Worm (Caenorhabditis elegans) whole organism, L4 larva: ENCODE data around the gene nlp-76.
A peak's percentile ranks its signal among the peaks of the same experiment; 100 is the strongest.

Experiments used
- D1046.2 ChIP-seq: fragments of 200-800 bp; sonication (Bioruptor generic); IDR thresholded peaks from 2 replicates; pipeline ENCODE4 v1.3.6; 2022; ENCODE audit warnings: missing genetic modification characterization, missing compliant biosample characterization
- F10B5.3 ChIP-seq: sonication (generic microtip); optimal IDR thresholded peaks from 2 replicates; lab custom pipeline; 2016; ENCODE audit warnings: mild to moderate bottlenecking, missing genetic modification characterization, missing compliant biosample characterization
- F26F4.8 ChIP-seq: fragments of 200-800 bp; sonication (Bioruptor generic); conservative IDR thresholded peaks from 2 replicates; pipeline ENCODE4 v1.3.6; 2022; ENCODE audit warnings: missing genetic modification characterization, missing compliant biosample characterization
- F37D6.2 ChIP-seq: sonication (generic microtip); optimal IDR thresholded peaks from 2 replicates; lab custom pipeline; 2016; ENCODE audit warnings: mild to moderate bottlenecking, missing genetic modification characterization, missing compliant biosample characterization
- F49E8.2 ChIP-seq: sonication (generic microtip); optimal IDR thresholded peaks from 2 replicates; lab custom pipeline; 2016; ENCODE audit warnings: missing compliant biosample characterization, mild to moderate bottlenecking, missing genetic modification characterization, borderline replicate concordance
- T20F7.1 ChIP-seq: fragments of 200-800 bp; sonication (Bioruptor generic); optimal IDR thresholded peaks from 2 replicates; lab custom pipeline; 2018; ENCODE audit warnings: mild to moderate bottlenecking, missing genetic modification characterization, missing compliant biosample characterization
- T26A8.4 ChIP-seq: fragments of 200-800 bp; sonication (Bioruptor generic); IDR thresholded peaks from 2 replicates; pipeline ENCODE4 v1.3.6; 2022; ENCODE audit warnings: missing genetic modification characterization, missing compliant biosample characterization
- Y48G9A.11 ChIP-seq: fragments of 200-800 bp; sonication (Bioruptor generic); IDR thresholded peaks from 2 replicates; pipeline ENCODE4 v1.3.6; 2022; ENCODE audit warnings: missing genetic modification reagents, missing genetic modification characterization, missing compliant biosample characterization
- Y5F2A.4 ChIP-seq: fragments of 200-800 bp; sonication (Bioruptor generic); optimal IDR thresholded peaks from 2 replicates; lab custom pipeline; 2018; ENCODE audit warnings: mild to moderate bottlenecking, missing genetic modification characterization, missing compliant biosample characterization
- aly-2 ChIP-seq: sonication (generic microtip); optimal IDR thresholded peaks from 2 replicates; lab custom pipeline; 2018; ENCODE audit warnings: missing biosample characterization, missing genetic modification characterization
- ama-1 ChIP-seq: fragments of 150-350 bp; optimal IDR thresholded peaks from 2 replicates; lab custom pipeline; 2014; ENCODE audit warnings: inconsistent platforms, mixed read lengths
- attf-4 ChIP-seq: sonication (generic microtip); optimal IDR thresholded peaks from 3 replicates; lab custom pipeline; 2017; ENCODE audit warnings: missing biosample characterization, missing genetic modification characterization
- ceh-32 ChIP-seq: sonication (generic microtip); optimal IDR thresholded peaks from 2 replicates; lab custom pipeline; 2016; ENCODE audit warnings: mild to moderate bottlenecking, missing genetic modification characterization, missing compliant biosample characterization; ENCODE audit not compliant: poor library complexity
- daf-12 ChIP-seq: fragments of 150-350 bp; optimal IDR thresholded peaks from 2 replicates; lab custom pipeline; 2014; ENCODE audit warnings: missing biosample characterization, missing genetic modification reagents, missing genetic modification characterization
- daf-16 ChIP-seq, 3 experiments: sonication (generic microtip); optimal IDR thresholded peaks; 2 replicates each; lab custom pipeline; 2016 to 2017; ENCODE audit warnings: missing genetic modification characterization in 3 of 3, missing genetic modification reagents in 3 of 3, mild to moderate bottlenecking in 2 of 3, missing compliant biosample characterization in 2 of 3, missing biosample characterization in 1 of 3, moderate library complexity in 1 of 3
- daf-19 ChIP-seq: fragments of 200-800 bp; sonication (Bioruptor generic); conservative IDR thresholded peaks from 2 replicates; pipeline ENCODE4 v1.3.6; 2022; ENCODE audit warnings: missing genetic modification characterization, missing compliant biosample characterization
- duxl-1 ChIP-seq: sonication (generic microtip); optimal IDR thresholded peaks from 2 replicates; lab custom pipeline; 2016; ENCODE audit warnings: mild to moderate bottlenecking, missing genetic modification characterization, moderate library complexity, missing compliant biosample characterization; ENCODE audit not compliant: poor library complexity
- dve-1 ChIP-seq: sonication (generic microtip); optimal IDR thresholded peaks from 2 replicates; lab custom pipeline; 2017; ENCODE audit warnings: antibody characterized with exemption, mild to moderate bottlenecking, missing genetic modification characterization, missing compliant biosample characterization; ENCODE audit not compliant: insufficient read depth
- egl-43 ChIP-seq: fragments of 200-800 bp; sonication (Bioruptor generic); IDR thresholded peaks from 2 replicates; pipeline ENCODE4 v1.3.6; 2022; ENCODE audit warnings: missing genetic modification reagents, missing genetic modification characterization, missing compliant biosample characterization
- gei-8 ChIP-seq: fragments of 200-800 bp; sonication (Bioruptor generic); optimal IDR thresholded peaks from 2 replicates; lab custom pipeline; 2018; ENCODE audit warnings: mild to moderate bottlenecking, missing genetic modification characterization, missing compliant biosample characterization
- hif-1 ChIP-seq, 2 experiments: sonication (generic microtip); optimal IDR thresholded peaks; 2 replicates each; lab custom pipeline; 2016 to 2017; ENCODE audit warnings: missing compliant biosample characterization in 2 of 2, missing genetic modification characterization in 2 of 2, missing genetic modification reagents in 2 of 2, missing genotype in 2 of 2, mild to moderate bottlenecking in 1 of 2
- hlh-11 ChIP-seq: fragments of 200-800 bp; sonication (Bioruptor generic); optimal IDR thresholded peaks from 2 replicates; lab custom pipeline; 2018; ENCODE audit warnings: mild to moderate bottlenecking, missing genetic modification characterization, missing compliant biosample characterization
- hlh-30 ChIP-seq: sonication (generic microtip); optimal IDR thresholded peaks from 2 replicates; lab custom pipeline; 2017; ENCODE audit warnings: antibody characterized with exemption, mild to moderate bottlenecking, missing genetic modification characterization, missing compliant biosample characterization; ENCODE audit not compliant: insufficient read depth
- hmg-1.1 ChIP-seq: fragments of 200-800 bp; sonication (Bioruptor generic); IDR thresholded peaks from 2 replicates; pipeline ENCODE4 v1.3.6; 2022; ENCODE audit warnings: missing genetic modification reagents, missing genetic modification characterization, missing compliant biosample characterization
- lin-38 ChIP-seq: fragments of 200-800 bp; sonication (Bioruptor generic); IDR thresholded peaks from 2 replicates; pipeline ENCODE4 v1.3.6; 2022; ENCODE audit warnings: missing genetic modification reagents, missing genetic modification characterization, missing compliant biosample characterization
- lsy-2 ChIP-seq, 2 experiments: fragments of 150-350 bp in 1 of 2; sonication (generic microtip) in 1 of 2; optimal IDR thresholded peaks; 2 replicates each; lab custom pipeline; 2014 to 2017; ENCODE audit warnings: missing biosample characterization in 2 of 2, missing genetic modification characterization in 2 of 2
- madf-5 ChIP-seq, 2 experiments: fragments of 200-800 bp; sonication (Bioruptor generic); IDR thresholded peaks; 2 replicates each; pipeline ENCODE4 v1.3.6; 2022; ENCODE audit warnings: missing compliant biosample characterization in 2 of 2, missing genetic modification characterization in 2 of 2
- mdl-1 ChIP-seq, 2 experiments: fragments of 150-350 bp in 1 of 2; sonication (generic microtip) in 1 of 2; optimal IDR thresholded peaks; 2 replicates each; lab custom pipeline; 2014 to 2017; ENCODE audit warnings: missing biosample characterization in 2 of 2, missing genetic modification characterization in 2 of 2
- mep-1 ChIP-seq: fragments of 150-350 bp; sonication (generic microtip); optimal IDR thresholded peaks from 3 replicates; lab custom pipeline; 2014; ENCODE audit warnings: missing biosample characterization, missing genetic modification characterization
- mes-2 ChIP-seq: sonication (generic microtip); optimal IDR thresholded peaks from 2 replicates; lab custom pipeline; 2016; ENCODE audit warnings: missing genotype, mild to moderate bottlenecking, missing genetic modification characterization, missing compliant biosample characterization; ENCODE audit not compliant: poor library complexity, severe bottlenecking
- mxl-3 ChIP-seq: fragments of 200-800 bp; sonication (Bioruptor generic); optimal IDR thresholded peaks from 2 replicates; lab custom pipeline; 2018; ENCODE audit warnings: mild to moderate bottlenecking, missing genetic modification characterization, missing compliant biosample characterization
- nhr-10 ChIP-seq: fragments of 150-350 bp; optimal IDR thresholded peaks from 2 replicates; lab custom pipeline; 2014; ENCODE audit warnings: missing biosample characterization, missing genetic modification characterization
- nhr-102 ChIP-seq: sonication (generic microtip); optimal IDR thresholded peaks from 2 replicates; lab custom pipeline; 2016; ENCODE audit warnings: mild to moderate bottlenecking, missing genetic modification characterization, moderate library complexity, missing compliant biosample characterization
- nhr-111 ChIP-seq: fragments of 200-800 bp; sonication (Bioruptor generic); optimal IDR thresholded peaks from 2 replicates; lab custom pipeline; 2018; ENCODE audit warnings: mild to moderate bottlenecking, missing genetic modification characterization, missing compliant biosample characterization
- nhr-28 ChIP-seq: fragments of 150-350 bp; optimal IDR thresholded peaks from 2 replicates; lab custom pipeline; 2014; ENCODE audit warnings: missing biosample characterization, missing genetic modification characterization
- nhr-42 ChIP-seq: fragments of 200-800 bp; sonication (Bioruptor generic); IDR thresholded peaks from 2 replicates; pipeline ENCODE4 v1.3.6; 2022; ENCODE audit warnings: missing genetic modification characterization, missing compliant biosample characterization
- nhr-48 ChIP-seq: sonication (generic microtip); optimal IDR thresholded peaks from 2 replicates; lab custom pipeline; 2016; ENCODE audit warnings: mild to moderate bottlenecking, missing genetic modification characterization, missing compliant biosample characterization
- nhr-77 ChIP-seq: fragments of 150-350 bp; optimal IDR thresholded peaks from 2 replicates; lab custom pipeline; 2014; ENCODE audit warnings: missing biosample characterization, missing genetic modification characterization
- pqm-1 ChIP-seq: sonication (generic microtip); optimal IDR thresholded peaks from 2 replicates; lab custom pipeline; 2017; ENCODE audit warnings: missing biosample characterization, missing genetic modification characterization
- rbr-2 ChIP-seq: sonication (generic microtip); optimal IDR thresholded peaks from 2 replicates; lab custom pipeline; 2016; ENCODE audit warnings: missing genotype, missing genetic modification characterization, missing compliant biosample characterization
- set-16 ChIP-seq: fragments of 200-800 bp; sonication (Bioruptor generic); IDR thresholded peaks from 2 replicates; pipeline ENCODE4 v1.3.6; 2022; ENCODE audit warnings: missing genetic modification reagents, missing genetic modification characterization, missing compliant biosample characterization
- snpc-1.2 ChIP-seq: fragments of 200-800 bp; sonication (Bioruptor generic); IDR thresholded peaks from 2 replicates; pipeline ENCODE4 v1.3.6; 2022; ENCODE audit warnings: missing genetic modification reagents, missing genetic modification characterization, missing compliant biosample characterization
- spr-1 ChIP-seq: sonication (generic microtip); optimal IDR thresholded peaks from 2 replicates; lab custom pipeline; 2016; ENCODE audit warnings: mild to moderate bottlenecking, missing genetic modification characterization, missing compliant biosample characterization
- spr-3 ChIP-seq: fragments of 200-800 bp; sonication (Bioruptor generic); optimal IDR thresholded peaks from 2 replicates; lab custom pipeline; 2018; ENCODE audit warnings: mild to moderate bottlenecking, missing genetic modification characterization, missing compliant biosample characterization
- tag-97 ChIP-seq: fragments of 200-800 bp; sonication (Bioruptor generic); IDR thresholded peaks from 2 replicates; pipeline ENCODE4 v1.3.6; 2022; ENCODE audit warnings: missing genetic modification characterization, missing compliant biosample characterization
- tra-1 ChIP-seq: fragments of 200-800 bp; sonication (Bioruptor generic); IDR thresholded peaks from 2 replicates; pipeline ENCODE4 v1.3.6; 2022; ENCODE audit warnings: missing genetic modification reagents, missing genetic modification characterization, missing compliant biosample characterization

nlp-76 gene

DNA sequence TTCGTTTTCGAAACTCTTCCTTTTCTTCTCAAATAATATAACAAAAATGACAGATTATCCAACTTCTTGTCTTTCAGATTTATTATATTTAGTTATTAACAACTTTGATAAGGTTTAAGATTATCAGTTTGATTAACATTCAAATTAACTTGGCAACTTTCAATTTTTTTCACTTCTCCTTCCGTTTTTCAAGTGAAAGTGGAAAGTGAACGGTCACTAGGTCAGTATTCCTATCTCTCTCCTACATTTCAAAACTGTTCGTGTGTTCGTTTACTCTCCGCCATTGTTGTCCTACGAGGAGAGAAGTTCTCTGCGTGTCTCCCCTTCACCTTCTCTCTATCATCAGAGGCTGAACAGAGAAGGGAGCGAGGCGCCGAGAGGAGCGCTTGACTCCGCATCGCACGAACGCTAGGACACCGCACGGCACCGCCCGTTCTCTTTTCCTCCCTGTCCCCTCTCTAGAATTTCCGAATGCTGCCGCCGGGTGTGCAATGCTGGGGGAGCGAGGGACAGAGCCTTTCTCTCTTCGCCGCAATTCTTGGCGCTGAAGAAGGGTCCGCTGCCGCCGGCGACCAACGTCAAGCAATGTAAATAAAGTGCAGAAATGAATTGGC lies 7.2 kb downstream of the nlp-76 start (continued):
- no peak for TF ChIP-seq Y5F2A.4 (GFP tag; lab: Kevin White, UChicago)
- TF ChIP-seq daf-12 (tag; lab: Kevin White, UChicago) = no peak
- peak; percentile 66 for TF ChIP-seq ceh-32 (tag; lab: Kevin White, UChicago)
- peak; percentile 1 to 4 for TF ChIP-seq lsy-2 (tag; optimal IDR thresholded peaks at IDR 0.05; lab: Kevin White, UChicago)
- peak; percentile 59 for TF ChIP-seq T26A8.4 (GFP tag; lab: Robert Waterston, UW)
- TF ChIP-seq daf-19 (GFP tag; lab: Robert Waterston, UW) = no peak
- 0 out of 2 replicates have a peak, but pooled peaks have one; percentile 43 for TF ChIP-seq tra-1 (GFP tag; lab: Robert Waterston, UW)
- no peak for TF ChIP-seq tag-97 (GFP tag; lab: Robert Waterston, UW)
- peak; percentile 84 for TF ChIP-seq hlh-11 (tag; lab: Kevin White, UChicago)
- peak; percentile 87 for TF ChIP-seq hmg-1.1 (GFP tag; lab: Robert Waterston, UW)
- no peak for TF ChIP-seq pqm-1 (tag; lab: Kevin White, UChicago)
- no peak for TF ChIP-seq nhr-77 (tag; lab: Kevin White, UChicago)
- TF ChIP-seq Y48G9A.11 (GFP tag; lab: Robert Waterston, UW) = no peak
- TF ChIP-seq nhr-111 (GFP tag; lab: Kevin White, UChicago) = no peak
- TF ChIP-seq F26F4.8 (GFP tag; lab: Robert Waterston, UW) = no peak
- no peak for TF ChIP-seq F49E8.2
- peak; percentile 37 for TF ChIP-seq duxl-1
- peak; percentile 51 for TF ChIP-seq hlh-30 (tag; lab: Kevin White, UChicago)
- TF ChIP-seq egl-43 = peak; percentile 89
- TF ChIP-seq nhr-28 (tag; lab: Kevin White, UChicago) = peak; percentile 19
- no peak for TF ChIP-seq ama-1
- peak; percentile 28 to 36 for TF ChIP-seq mdl-1 (tag; optimal IDR thresholded peaks at IDR 0.05; lab: Kevin White, UChicago)
- TF ChIP-seq T20F7.1 (GFP tag; lab: Kevin White, UChicago) = no peak
- no peak for TF ChIP-seq madf-5 (GFP tag; IDR thresholded peaks at IDR 0.05; lab: Robert Waterston, UW)
- TF ChIP-seq attf-4 (tag; lab: Kevin White, UChicago) = no peak

DNA sequence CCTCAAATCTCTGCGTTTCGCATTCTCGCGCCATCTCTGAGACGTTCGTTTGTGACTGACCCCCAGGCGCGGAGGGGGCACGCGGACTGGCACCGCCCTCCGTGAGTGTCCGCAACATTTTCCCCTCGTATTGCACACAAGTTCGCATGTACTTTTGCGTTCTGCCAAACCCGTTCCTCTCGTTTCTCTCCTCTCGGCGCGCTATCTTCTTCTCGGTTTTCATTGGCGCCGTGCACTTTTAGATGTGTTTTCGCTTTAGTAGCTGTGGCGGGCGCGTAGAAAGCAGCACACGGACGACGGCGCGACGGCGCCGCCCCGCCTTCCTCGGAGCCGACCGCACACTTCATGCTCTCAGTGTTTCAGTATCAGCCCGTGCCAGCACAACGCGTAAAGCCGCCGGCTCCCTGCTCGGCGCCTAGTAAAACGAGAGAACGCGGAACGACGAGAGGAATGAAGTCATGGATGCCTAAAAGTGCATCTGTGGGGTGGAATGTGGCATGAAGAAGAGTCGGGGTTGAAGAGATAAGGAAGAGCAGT lies 8.3 kb downstream of the nlp-76 start:
- TF ChIP-seq daf-16 (GFP tag; optimal IDR thresholded peaks at IDR 0.05; lab: Kevin White, UChicago) (peak in 1 of 2 experiments; percentile 73), daf-16 (tag; optimal IDR thresholded peaks at IDR 0.05; lab: Kevin White, UChicago) (peak; percentile 51), nhr-111 (GFP tag; lab: Kevin White, UChicago) (no peak), F37D6.2 (tag; lab: Kevin White, UChicago) (peak; percentile 28), hif-1 (tag; optimal IDR thresholded peaks at IDR 0.05; lab: Kevin White, UChicago) (peak in 1 of 2 experiments; percentile 77), D1046.2 (GFP tag; lab: Robert Waterston, UW) (0 out of 2 replicates have a peak, but pooled peaks have one; percentile 8), nhr-42 (GFP tag; lab: Robert Waterston, UW) (0 out of 2 replicates have a peak, but pooled peaks have one; percentile 48), lin-38 (GFP tag; lab: Robert Waterston, UW) (no peak), mdl-1 (tag; optimal IDR thresholded peaks at IDR 0.05; lab: Kevin White, UChicago) (peak in 1 of 2 experiments; percentile 70), hmg-1.1 (GFP tag; lab: Robert Waterston, UW) (peak; percentile 69), mep-1 (tag; lab: Kevin White, UChicago) (peak; percentile 16), nhr-48 (tag; lab: Kevin White, UChicago) (peak; percentile 91), hlh-11 (tag; lab: Kevin White, UChicago) (peak; percentile 90), T26A8.4 (GFP tag; lab: Robert Waterston, UW) (peak; percentile 65; the same call in 1 of the 2 replicates), F10B5.3 (peak; percentile 34), gei-8 (GFP tag; lab: Kevin White, UChicago) (peak; percentile 23), nhr-102 (tag; lab: Kevin White, UChicago) (peak; percentile 68), mxl-3 (GFP tag; lab: Kevin White, UChicago) (peak; percentile 26), hlh-30 (tag; lab: Kevin White, UChicago) (peak; percentile 17), nhr-10 (tag; lab: Kevin White, UChicago) (no peak), T20F7.1 (GFP tag; lab: Kevin White, UChicago) (no peak), snpc-1.2 (GFP tag; lab: Robert Waterston, UW) (peak; percentile 12; the same call in 1 of the 2 replicates), rbr-2 (tag; lab: Kevin White, UChicago) (peak; percentile 43), mes-2 (tag; lab: Kevin White, UChicago) (peak; percentile 40), aly-2 (tag; lab: Kevin White, UChicago) (no peak), spr-3 (GFP tag; lab: Kevin White, UChicago) (peak; percentile 37), dve-1 (tag; lab: Kevin White, UChicago) (peak; percentile 80), spr-1 (peak; percentile 57), set-16 (GFP tag; lab: Robert Waterston, UW) (peak; percentile 94)
